Worm (Caenorhabditis elegans): ENCODE results near the gene sfxn-1.3.

Gene sfxn-1.3

ce11 chrV:15685599-15685998, 41.0 kb upstream of the sfxn-1.3 start, which contains the start of gene nhr-196 (continued):
- no peak for TF ChIP-seq dpl-1 (GFP tag; optimal IDR thresholded peaks at IDR 0.05)
- no peak for TF ChIP-seq snu-23 (GFP tag; optimal IDR thresholded peaks at IDR 0.05)
- TF ChIP-seq aha-1 (tag; optimal IDR thresholded peaks at IDR 0.05), result no peak
- TF ChIP-seq F16B12.6 (tag; optimal IDR thresholded peaks at IDR 0.05), result no peak
- peak; percentile 17 for TF ChIP-seq nhr-71 (tag; optimal IDR thresholded peaks at IDR 0.05)
- no peak for TF ChIP-seq alr-1 (tag; optimal IDR thresholded peaks at IDR 0.05; ENCODE audit: borderline replicate concordance)
- peak; percentile 58 for TF ChIP-seq sox-4 (tag; optimal IDR thresholded peaks at IDR 0.05)
- TF ChIP-seq nhr-76 (tag; optimal IDR thresholded peaks at IDR 0.05), result no peak

- TF ChIP-seq sptf-1 (tag; optimal IDR thresholded peaks at IDR 0.05) (no peak), lir-3 (tag; optimal IDR thresholded peaks at IDR 0.05; ENCODE audit: poor library complexity) (no peak), rnt-1 (tag; optimal IDR thresholded peaks at IDR 0.05) (no peak), lsy-2 (tag; optimal IDR thresholded peaks at IDR 0.05) (no peak), nhr-84 (tag; optimal IDR thresholded peaks at IDR 0.05) (no peak), egl-13 (tag; optimal IDR thresholded peaks at IDR 0.05) (no peak), fos-1 (tag; optimal IDR thresholded peaks at IDR 0.05) (no peak), unc-30 (tag; optimal IDR thresholded peaks at IDR 0.05) (no peak), lin-39 (tag; optimal IDR thresholded peaks at IDR 0.05) (no peak)
Measured at ce11 chrV:15687660-15688059, 39.0 kb upstream of the sfxn-1.3 start, which contains the start of gene nhr-197. Gene nhr-197 (plus strand): TSS chrV:15687960.

- no peak for TF ChIP-seq lsy-2 (tag; optimal IDR thresholded peaks at IDR 0.05)
Measured at ce11 chrV:15689952-15690351, 36.7 kb upstream of the sfxn-1.3 start, which contains the start of gene nhr-268. Gene nhr-268 (plus strand): TSS chrV:15690252.

- TF ChIP-seq egl-27 (tag; optimal IDR thresholded peaks at IDR 0.05) (no peak), dsc-1 (tag; optimal IDR thresholded peaks at IDR 0.05) (peak; percentile 55), pag-3 (tag; optimal IDR thresholded peaks at IDR 0.05; ENCODE audit: borderline replicate concordance, insufficient read depth) (no peak), fkh-8 (tag; optimal IDR thresholded peaks at IDR 0.05) (peak; percentile 79), sox-4 (tag; optimal IDR thresholded peaks at IDR 0.05) (peak; percentile 28), nhr-71 (tag; optimal IDR thresholded peaks at IDR 0.05) (peak; percentile 29), unc-86 (tag; optimal IDR thresholded peaks at IDR 0.05) (no peak)
Measured at ce11 chrV:15693682-15694081, 33.0 kb upstream of the sfxn-1.3 start, which contains the start of gene nhr-198. Gene nhr-198 (plus strand): TSS chrV:15693994.

- TF ChIP-seq ceh-8 (GFP tag; optimal IDR thresholded peaks at IDR 0.05) (no peak), nhr-28 (tag; optimal IDR thresholded peaks at IDR 0.05) (no peak), nhr-237 (tag; optimal IDR thresholded peaks at IDR 0.05) (no peak), xbp-1 (tag; optimal IDR thresholded peaks at IDR 0.05) (no peak), sox-4 (tag; optimal IDR thresholded peaks at IDR 0.05) (no peak)
Measured at ce11 chrV:15698099-15698498, 28.5 kb upstream of the sfxn-1.3 start, which contains the start of gene srx-29. Gene srx-29 (minus strand): TSS chrV:15698199.

- TF ChIP-seq C16A3.4 (tag; optimal IDR thresholded peaks at IDR 0.05) (no peak), pax-3 (tag; optimal IDR thresholded peaks at IDR 0.05) (no peak), nhr-84 (tag; optimal IDR thresholded peaks at IDR 0.05) (no peak), nhr-76 (tag; optimal IDR thresholded peaks at IDR 0.05) (no peak), dsc-1 (tag; optimal IDR thresholded peaks at IDR 0.05) (no peak), nhr-19 (GFP tag; conservative IDR thresholded peaks at IDR 0.05) (no peak), unc-130 (tag; optimal IDR thresholded peaks at IDR 0.05) (no peak), aha-1 (tag; optimal IDR thresholded peaks at IDR 0.05) (no peak), grh-1 (GFP tag; IDR thresholded peaks at IDR 0.05) (no peak), nhr-12 (tag; optimal IDR thresholded peaks at IDR 0.05) (no peak), snu-23 (GFP tag; optimal IDR thresholded peaks at IDR 0.05) (no peak), lin-39 (tag; optimal IDR thresholded peaks at IDR 0.05) (no peak), alr-1 (tag; optimal IDR thresholded peaks at IDR 0.05; ENCODE audit: borderline replicate concordance) (no peak), zag-1 (tag; optimal IDR thresholded peaks at IDR 0.05) (no peak), nhr-28 (tag; optimal IDR thresholded peaks at IDR 0.05) (no peak), mep-1 (tag; optimal IDR thresholded peaks at IDR 0.05) (no peak), hlh-4 (tag; optimal IDR thresholded peaks at IDR 0.05) (no peak), ceh-82 (tag; optimal IDR thresholded peaks at IDR 0.05) (no peak), ama-1 (optimal IDR thresholded peaks at IDR 0.05) (no peak)
Measured at ce11 chrV:15699799-15700198, 26.8 kb upstream of the sfxn-1.3 start, which contains the start of gene nhr-199. Gene nhr-199 (minus strand): TSS chrV:15699899.
